Fruit fly (Drosophila melanogaster): ENCODE measurements around the gene CG10616.

CG10616 gene

DNA sequence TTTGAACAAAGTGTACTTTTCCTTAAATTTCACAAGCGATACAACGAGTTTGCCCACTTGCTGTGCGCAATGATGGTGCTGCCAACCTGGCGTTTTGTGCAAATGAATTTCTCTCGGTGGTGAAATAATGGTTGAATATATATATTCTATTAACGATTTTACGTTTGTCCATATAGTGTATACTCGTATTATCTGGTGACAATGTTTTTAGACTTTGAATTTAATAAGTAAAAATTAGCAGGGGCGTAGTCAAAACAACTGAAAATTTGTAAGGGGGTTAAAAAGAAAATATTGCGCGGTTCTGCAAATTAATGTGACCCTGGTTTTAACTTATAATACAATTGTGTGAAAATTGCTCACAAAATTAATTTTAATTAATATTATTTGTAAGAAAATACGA lies 52.4 kb downstream of the CG10616 start, which contains the start of the genes ver and Gcn5 (continued):
- TF ChIP-seq Sox100B (GFP tag; optimal IDR thresholded peaks at IDR 0.05) (peak; percentile 91), CG10543 (GFP tag; optimal IDR thresholded peaks at IDR 0.05) (peak; percentile 81), CrebB (tag; optimal IDR thresholded peaks at IDR 0.05) (peak; percentile 71), ash1 (GFP tag; optimal IDR thresholded peaks at IDR 0.05) (no peak), phol (tag; optimal IDR thresholded peaks at IDR 0.05) (peak; percentile 92), Opbp (GFP tag; IDR thresholded peaks at IDR 0.05; ENCODE audit: partially characterized antibody) (no peak), CG7556 (GFP tag; optimal IDR thresholded peaks at IDR 0.05) (peak; percentile 89), CG18599 (GFP tag; optimal IDR thresholded peaks at IDR 0.05) (peak; percentile 94), ro (GFP tag; IDR thresholded peaks at IDR 0.05) (peak; percentile 68; the same call in 1 of the 2 replicates), nom (GFP tag; optimal IDR thresholded peaks at IDR 0.05) (peak; percentile 92), Hand (GFP tag; optimal IDR thresholded peaks at IDR 0.05) (peak; percentile 70), sima (GFP tag; optimal IDR thresholded peaks at IDR 0.05) (no peak), chinmo (GFP tag; IDR thresholded peaks at IDR 0.05; ENCODE audit: partially characterized antibody) (no peak), stwl (tag; optimal IDR thresholded peaks at IDR 0.05) (peak; percentile 93), CG7357 (GFP tag; IDR thresholded peaks at IDR 0.05) (peak; percentile 85), CG9215 (GFP tag; IDR thresholded peaks at IDR 0.05) (peak; percentile 85), D19A (tag; optimal IDR thresholded peaks at IDR 0.05) (peak; percentile 84), CG17361 (GFP tag; IDR thresholded peaks at IDR 0.05) (peak; percentile 95), Gsc (GFP tag; IDR thresholded peaks at IDR 0.05) (peak; percentile 72), CG1647 (GFP tag; optimal IDR thresholded peaks at IDR 0.05) (peak; percentile 86), dmrt99B (tag; optimal IDR thresholded peaks at IDR 0.05) (peak; percentile 91), CG4328 (GFP tag; optimal IDR thresholded peaks at IDR 0.05) (peak; percentile 74), Fer2 (tag; optimal IDR thresholded peaks at IDR 0.05) (peak; percentile 84), CG5245 (GFP tag; optimal IDR thresholded peaks at IDR 0.05) (peak; percentile 67), CG12104 (GFP tag; optimal IDR thresholded peaks at IDR 0.05) (peak; percentile 87), pnt (GFP tag; optimal IDR thresholded peaks at IDR 0.05) (peak; percentile 77), CG2875 (GFP tag; optimal IDR thresholded peaks at IDR 0.05) (peak; percentile 79), Vsx1 (GFP tag; optimal IDR thresholded peaks at IDR 0.05) (no peak), NC2β (GFP tag; optimal IDR thresholded peaks at IDR 0.05) (peak; percentile 72), CG17612 (GFP tag; IDR thresholded peaks at IDR 0.05) (peak; percentile 81), CG12299 (tag; optimal IDR thresholded peaks at IDR 0.05) (peak; percentile 88), CG10431 (GFP tag; optimal IDR thresholded peaks at IDR 0.05) (peak; percentile 62), Dbx (GFP tag; IDR thresholded peaks at IDR 0.05) (peak; percentile 94), Blimp-1 (GFP tag; optimal IDR thresholded peaks at IDR 0.05) (peak; percentile 89), lilli (GFP tag; optimal IDR thresholded peaks at IDR 0.05) (peak; percentile 95), fd96Cb (tag; optimal IDR thresholded peaks at IDR 0.05) (peak; percentile 91), CG10462 (GFP tag; optimal IDR thresholded peaks at IDR 0.05) (peak; percentile 82), Dp (GFP tag; optimal IDR thresholded peaks at IDR 0.05) (peak; percentile 58), lov (optimal IDR thresholded peaks at IDR 0.05) (no peak), lov (GFP tag; IDR thresholded peaks at IDR 0.05) (peak; percentile 90), CG13287 (GFP tag; IDR thresholded peaks at IDR 0.05; ENCODE audit: partially characterized antibody) (peak; percentile 44; the same call in 1 of the 2 replicates), CG10979 (tag; optimal IDR thresholded peaks at IDR 0.05) (peak; percentile 87), CG16813 (GFP tag; IDR thresholded peaks at IDR 0.05; ENCODE audit: partially characterized antibody) (no peak), CG10147 (GFP tag; optimal IDR thresholded peaks at IDR 0.05) (peak; percentile 90), abd-A (tag; optimal IDR thresholded peaks at IDR 0.05) (no peak), CG12769 (tag; optimal IDR thresholded peaks at IDR 0.05) (peak; percentile 90), CG15479 (GFP tag; optimal IDR thresholded peaks at IDR 0.05) (peak; percentile 56), CG17186 (GFP tag; optimal IDR thresholded peaks at IDR 0.05) (peak; percentile 78), nmo (GFP tag; optimal IDR thresholded peaks at IDR 0.05) (peak; percentile 94)
